Worm (Caenorhabditis elegans) whole organism, L4 larva: Measurements from ENCODE around the gene K11H12.4.

Experiments
- F26F4.8 ChIP-seq: fragments of 200-800 bp; sonication (Bioruptor generic); conservative IDR thresholded peaks from 2 replicates; pipeline ENCODE4 v1.3.6; 2022; ENCODE audit warnings: missing genetic modification characterization, missing compliant biosample characterization
- F49E8.2 ChIP-seq: sonication (generic microtip); optimal IDR thresholded peaks from 2 replicates; lab custom pipeline; 2016; ENCODE audit warnings: missing compliant biosample characterization, mild to moderate bottlenecking, missing genetic modification characterization, borderline replicate concordance
- T20F7.1 ChIP-seq: fragments of 200-800 bp; sonication (Bioruptor generic); optimal IDR thresholded peaks from 2 replicates; lab custom pipeline; 2018; ENCODE audit warnings: mild to moderate bottlenecking, missing genetic modification characterization, missing compliant biosample characterization
- Y105C5A.15 ChIP-seq: fragments of 200-800 bp; sonication (Bioruptor generic); IDR thresholded peaks from 2 replicates; pipeline ENCODE4 v1.3.6; 2022; ENCODE audit warnings: missing genetic modification characterization, missing compliant biosample characterization
- Y48G9A.11 ChIP-seq: fragments of 200-800 bp; sonication (Bioruptor generic); IDR thresholded peaks from 2 replicates; pipeline ENCODE4 v1.3.6; 2022; ENCODE audit warnings: missing genetic modification reagents, missing genetic modification characterization, missing compliant biosample characterization
- Y5F2A.4 ChIP-seq: fragments of 200-800 bp; sonication (Bioruptor generic); optimal IDR thresholded peaks from 2 replicates; lab custom pipeline; 2018; ENCODE audit warnings: mild to moderate bottlenecking, missing genetic modification characterization, missing compliant biosample characterization
- Y75B8A.6 ChIP-seq: fragments of 200-800 bp; sonication (Bioruptor generic); IDR thresholded peaks from 2 replicates; pipeline ENCODE4 v1.3.6; 2022; ENCODE audit warnings: missing genetic modification reagents, missing genetic modification characterization, missing compliant biosample characterization
- ZK337.2 ChIP-seq: fragments of 200-800 bp; sonication (Bioruptor generic); IDR thresholded peaks from 2 replicates; pipeline ENCODE4 v1.3.6; 2022; ENCODE audit warnings: missing genetic modification reagents, missing genetic modification characterization, missing compliant biosample characterization
- aha-1 ChIP-seq: fragments of 150-350 bp; peaks from one replicate; lab custom pipeline; 2014; ENCODE audit warnings: missing biosample characterization, missing genetic modification characterization
- ama-1 ChIP-seq: fragments of 150-350 bp; optimal IDR thresholded peaks from 2 replicates; lab custom pipeline; 2014; ENCODE audit warnings: inconsistent platforms, mixed read lengths
- ceh-28 ChIP-seq: fragments of 150-350 bp; optimal IDR thresholded peaks from 2 replicates; lab custom pipeline; 2014; ENCODE audit warnings: missing biosample characterization, missing genetic modification reagents, missing genetic modification characterization
- ceh-44 ChIP-seq: fragments of 200-800 bp; sonication (Bioruptor generic); IDR thresholded peaks from 2 replicates; pipeline ENCODE4 v1.3.6; 2022; ENCODE audit warnings: missing genetic modification reagents, missing genetic modification characterization, missing compliant biosample characterization
- daf-16 ChIP-seq, 3 experiments: sonication (generic microtip); optimal IDR thresholded peaks; 2 replicates each; lab custom pipeline; 2016 to 2017; ENCODE audit warnings: missing genetic modification characterization in 3 of 3, missing genetic modification reagents in 3 of 3, mild to moderate bottlenecking in 2 of 3, missing compliant biosample characterization in 2 of 3, missing biosample characterization in 1 of 3, moderate library complexity in 1 of 3
- daf-19 ChIP-seq: fragments of 200-800 bp; sonication (Bioruptor generic); conservative IDR thresholded peaks from 2 replicates; pipeline ENCODE4 v1.3.6; 2022; ENCODE audit warnings: missing genetic modification characterization, missing compliant biosample characterization
- daf-8 ChIP-seq: fragments of 200-800 bp; sonication (Bioruptor generic); IDR thresholded peaks from 2 replicates; pipeline ENCODE4 v1.3.6; 2022; ENCODE audit warnings: missing genetic modification characterization, missing compliant biosample characterization
- dmd-9 ChIP-seq: fragments of 200-800 bp; sonication (Bioruptor generic); IDR thresholded peaks from 2 replicates; pipeline ENCODE4 v1.3.6; 2022; ENCODE audit warnings: missing genetic modification reagents, missing genetic modification characterization, missing compliant biosample characterization
- egl-27 ChIP-seq: sonication (generic microtip); optimal IDR thresholded peaks from 3 replicates; lab custom pipeline; 2017; ENCODE audit warnings: missing biosample characterization, missing genetic modification reagents, missing genetic modification characterization
- hif-1 ChIP-seq, 2 experiments: sonication (generic microtip); optimal IDR thresholded peaks; 2 replicates each; lab custom pipeline; 2016 to 2017; ENCODE audit warnings: missing compliant biosample characterization in 2 of 2, missing genetic modification characterization in 2 of 2, missing genetic modification reagents in 2 of 2, missing genotype in 2 of 2, mild to moderate bottlenecking in 1 of 2
- hlh-11 ChIP-seq: fragments of 200-800 bp; sonication (Bioruptor generic); optimal IDR thresholded peaks from 2 replicates; lab custom pipeline; 2018; ENCODE audit warnings: mild to moderate bottlenecking, missing genetic modification characterization, missing compliant biosample characterization
- hlh-30 ChIP-seq: sonication (generic microtip); optimal IDR thresholded peaks from 2 replicates; lab custom pipeline; 2017; ENCODE audit warnings: antibody characterized with exemption, mild to moderate bottlenecking, missing genetic modification characterization, missing compliant biosample characterization; ENCODE audit not compliant: insufficient read depth
- jun-1 ChIP-seq: fragments of 150-350 bp; optimal IDR thresholded peaks from 2 replicates; lab custom pipeline; 2014; ENCODE audit warnings: missing biosample characterization, missing genetic modification reagents, missing genetic modification characterization
- lin-1 ChIP-seq: fragments of 200-800 bp; sonication (Bioruptor generic); IDR thresholded peaks from 2 replicates; pipeline ENCODE4 v1.3.6; 2022; ENCODE audit warnings: missing genetic modification reagents, missing genetic modification characterization, missing compliant biosample characterization
- lin-13 ChIP-seq: fragments of 150-350 bp; optimal IDR thresholded peaks from 2 replicates; lab custom pipeline; 2014; ENCODE audit warnings: missing biosample characterization, missing genetic modification reagents, missing genetic modification characterization
- lin-39 ChIP-seq: fragments of 150-350 bp; optimal IDR thresholded peaks from 2 replicates; lab custom pipeline; 2014; ENCODE audit warnings: missing biosample characterization, missing genetic modification reagents, missing genetic modification characterization
- lir-3 ChIP-seq: sonication (generic microtip); optimal IDR thresholded peaks from 2 replicates; lab custom pipeline; 2016; ENCODE audit warnings: mild to moderate bottlenecking, missing genetic modification characterization, missing compliant biosample characterization
- lsy-2 ChIP-seq, 2 experiments: fragments of 150-350 bp in 1 of 2; sonication (generic microtip) in 1 of 2; optimal IDR thresholded peaks; 2 replicates each; lab custom pipeline; 2014 to 2017; ENCODE audit warnings: missing biosample characterization in 2 of 2, missing genetic modification characterization in 2 of 2
- mdl-1 ChIP-seq, 2 experiments: fragments of 150-350 bp in 1 of 2; sonication (generic microtip) in 1 of 2; optimal IDR thresholded peaks; 2 replicates each; lab custom pipeline; 2014 to 2017; ENCODE audit warnings: missing biosample characterization in 2 of 2, missing genetic modification characterization in 2 of 2
- mdt-29 ChIP-seq: fragments of 200-800 bp; sonication (Bioruptor generic); IDR thresholded peaks from 2 replicates; pipeline ENCODE4 v1.3.6; 2022; ENCODE audit warnings: missing genetic modification reagents, missing genetic modification characterization, missing compliant biosample characterization
- mxl-3 ChIP-seq: fragments of 200-800 bp; sonication (Bioruptor generic); optimal IDR thresholded peaks from 2 replicates; lab custom pipeline; 2018; ENCODE audit warnings: mild to moderate bottlenecking, missing genetic modification characterization, missing compliant biosample characterization
- nhr-111 ChIP-seq: fragments of 200-800 bp; sonication (Bioruptor generic); optimal IDR thresholded peaks from 2 replicates; lab custom pipeline; 2018; ENCODE audit warnings: mild to moderate bottlenecking, missing genetic modification characterization, missing compliant biosample characterization
- nhr-25 ChIP-seq: sonication (generic microtip); optimal IDR thresholded peaks from 2 replicates; lab custom pipeline; 2017; ENCODE audit warnings: missing genetic modification characterization, mild to moderate bottlenecking, missing compliant biosample characterization, antibody characterized with exemption, moderate library complexity, borderline replicate concordance; ENCODE audit not compliant: insufficient read depth
- nhr-28 ChIP-seq: fragments of 150-350 bp; optimal IDR thresholded peaks from 2 replicates; lab custom pipeline; 2014; ENCODE audit warnings: missing biosample characterization, missing genetic modification characterization
- nhr-41 ChIP-seq: fragments of 200-800 bp; sonication (Bioruptor generic); IDR thresholded peaks from 2 replicates; pipeline ENCODE4 v1.3.6; 2022; ENCODE audit warnings: missing genetic modification reagents, missing genetic modification characterization, missing compliant biosample characterization
- nhr-77 ChIP-seq: fragments of 150-350 bp; optimal IDR thresholded peaks from 2 replicates; lab custom pipeline; 2014; ENCODE audit warnings: missing biosample characterization, missing genetic modification characterization
- pha-4 ChIP-seq, 2 experiments: fragments of 150-350 bp in 1 of 2; fragments of 200-800 bp in 1 of 2; sonication (Bioruptor generic) in 1 of 2; IDR thresholded peaks in 1 of 2; optimal IDR thresholded peaks in 1 of 2; 2 replicates each; pipeline versions ENCODE4 v1.3.6 to Lab custom; 2014 to 2022; ENCODE audit warnings: missing genetic modification characterization in 2 of 2, missing genetic modification reagents in 2 of 2, missing biosample characterization in 1 of 2, missing compliant biosample characterization in 1 of 2
- set-16 ChIP-seq: fragments of 200-800 bp; sonication (Bioruptor generic); IDR thresholded peaks from 2 replicates; pipeline ENCODE4 v1.3.6; 2022; ENCODE audit warnings: missing genetic modification reagents, missing genetic modification characterization, missing compliant biosample characterization
- snpc-1.2 ChIP-seq: fragments of 200-800 bp; sonication (Bioruptor generic); IDR thresholded peaks from 2 replicates; pipeline ENCODE4 v1.3.6; 2022; ENCODE audit warnings: missing genetic modification reagents, missing genetic modification characterization, missing compliant biosample characterization
- unc-130 ChIP-seq: sonication (generic microtip); optimal IDR thresholded peaks from 2 replicates; lab custom pipeline; 2016; ENCODE audit warnings: missing genetic modification reagents, missing genetic modification characterization, missing compliant biosample characterization
- unc-62 ChIP-seq, 3 experiments: fragments of 150-350 bp in 1 of 3; sonication (generic microtip); optimal IDR thresholded peaks in 2 of 3; peaks in 1 of 3; 1 replicate in 1 of 3; 2 replicates in 2 of 3; lab custom pipeline; 2014 to 2017; ENCODE audit warnings: missing biosample characterization in 3 of 3, missing genetic modification characterization in 3 of 3, missing genetic modification reagents in 3 of 3, missing genotype in 1 of 3
- vab-7 ChIP-seq: fragments of 200-800 bp; sonication (Bioruptor generic); IDR thresholded peaks from 2 replicates; pipeline ENCODE4 v1.3.6; 2022; ENCODE audit warnings: missing genetic modification reagents, missing genetic modification characterization, missing compliant biosample characterization
- zfp-3 ChIP-seq: fragments of 200-800 bp; sonication (Bioruptor generic); conservative IDR thresholded peaks from 2 replicates; pipeline ENCODE4 v1.3.6; 2022; ENCODE audit warnings: missing genetic modification reagents, missing genetic modification characterization, missing compliant biosample characterization
- zip-2 ChIP-seq: fragments of 150-350 bp; optimal IDR thresholded peaks from 2 replicates; lab custom pipeline; 2014; ENCODE audit warnings: missing biosample characterization, missing genetic modification characterization

Gene K11H12.4

DNA sequence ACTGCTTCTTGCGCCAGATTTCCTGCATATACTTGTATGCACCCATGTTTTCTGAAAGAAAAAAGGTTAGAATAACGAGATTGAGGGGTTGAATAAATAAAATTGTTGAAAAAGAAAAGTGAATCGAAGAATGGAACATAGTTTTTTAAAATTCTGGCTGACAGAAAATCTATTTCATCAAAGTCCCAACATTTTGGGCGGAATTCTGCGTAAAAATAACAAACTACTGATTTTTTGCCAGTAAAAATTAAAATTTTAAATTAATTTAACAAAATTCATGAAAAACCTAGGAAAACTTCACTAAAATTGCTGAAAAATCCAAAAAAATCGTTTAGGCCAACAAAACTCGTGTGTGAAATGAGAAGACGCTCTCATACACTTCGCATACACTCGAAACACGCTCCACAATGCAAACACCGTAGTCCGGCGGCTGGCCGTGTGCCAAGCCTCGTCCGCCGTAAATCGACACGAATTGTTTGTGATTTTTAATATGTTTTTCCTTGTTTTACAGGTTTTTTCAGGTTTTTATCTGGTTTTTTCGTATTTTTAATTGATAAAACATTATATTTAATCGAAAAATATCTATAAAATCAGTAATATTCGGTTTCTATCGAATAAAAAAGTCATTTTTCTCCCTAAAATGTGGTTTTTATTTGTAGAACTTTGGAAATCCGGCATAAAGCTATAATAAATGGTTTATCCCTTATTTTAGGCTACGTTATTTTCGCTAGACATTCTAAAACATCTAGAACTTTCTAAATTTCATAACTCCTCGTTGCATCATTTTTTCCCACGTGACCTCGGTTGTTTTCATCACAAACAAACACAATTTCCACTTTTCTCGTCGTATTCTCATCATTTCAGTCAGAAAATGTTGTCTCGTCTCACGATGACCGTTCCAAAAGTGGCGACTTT, 20.9 kb downstream of the K11H12.4 start, which contains the start of the genes rpl-15 and K11H12.8 (continued):
- TF ChIP-seq mdl-1 (tag; optimal IDR thresholded peaks at IDR 0.05; lab: Kevin White, UChicago) (peak; percentile 86 to 99), pha-4 (GFP tag; IDR thresholded peaks at IDR 0.05; lab: Robert Waterston, UW) (peak; percentile 99), pha-4 (tag; optimal IDR thresholded peaks at IDR 0.05; lab: Kevin White, UChicago) (peak; percentile 86), zfp-3 (GFP tag; lab: Robert Waterston, UW) (peak; percentile 100), ZK337.2 (peak; percentile 98), hlh-11 (tag; lab: Kevin White, UChicago) (peak; percentile 100), nhr-77 (tag; lab: Kevin White, UChicago) (peak; percentile 100), dmd-9 (peak; percentile 99), mdt-29 (GFP tag; lab: Robert Waterston, UW) (peak; percentile 97), snpc-1.2 (peak; percentile 95), F26F4.8 (peak; percentile 71; the same call in 1 of the 2 replicates), daf-16 (GFP tag; optimal IDR thresholded peaks at IDR 0.05; lab: Kevin White, UChicago) (peak; percentile 97 to 98), daf-16 (tag; optimal IDR thresholded peaks at IDR 0.05; lab: Kevin White, UChicago) (peak; percentile 93), nhr-41 (GFP tag; lab: Robert Waterston, UW) (peak; percentile 98), ceh-28 (peak; percentile 82), hlh-30 (tag; lab: Kevin White, UChicago) (peak; percentile 100), lsy-2 (tag; optimal IDR thresholded peaks at IDR 0.05; lab: Kevin White, UChicago) (peak; percentile 100)

DNA sequence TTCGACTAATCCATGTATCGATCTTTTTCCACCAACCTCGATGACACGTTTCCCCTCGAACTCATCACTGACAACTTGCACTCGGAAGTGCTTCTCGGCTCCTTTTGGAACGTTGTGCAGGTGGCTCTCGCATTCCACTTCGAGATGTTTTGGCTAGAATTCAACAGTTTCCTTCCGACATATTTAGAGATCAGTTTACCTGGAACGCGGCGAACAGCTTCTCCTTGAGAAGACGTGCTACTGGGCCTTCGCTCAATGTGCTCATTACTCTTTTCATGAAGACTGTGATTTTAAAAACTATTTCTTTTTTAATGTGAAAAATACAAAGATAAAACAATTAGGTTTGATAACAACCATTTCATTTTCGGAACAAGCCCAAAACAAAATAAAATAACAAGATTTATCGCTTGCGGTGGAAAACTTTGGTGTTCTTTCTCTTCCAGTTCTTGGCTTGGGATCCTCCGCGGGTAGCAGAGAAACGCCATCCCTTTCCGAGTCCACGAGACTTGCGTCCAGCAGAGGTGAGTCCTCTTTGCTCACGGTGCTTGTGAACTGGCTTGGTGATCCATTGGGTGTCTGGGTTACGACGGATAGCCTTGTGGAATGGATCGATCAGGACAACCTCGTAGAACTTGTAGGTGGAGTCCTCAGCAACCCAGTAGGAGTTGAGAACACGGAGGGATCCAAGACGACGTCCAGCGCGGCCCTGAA, 22.4 kb downstream of the K11H12.4 start, which contains the start of gene K11H12.1:
Gene K11H12.1, minus strand, starts transcription at position 284 of the 711 bp plus-strand sequence.
- TF ChIP-seq nhr-28 (tag; lab: Kevin White, UChicago) (no peak), lir-3 (tag; lab: Kevin White, UChicago) (no peak), set-16 (GFP tag; lab: Robert Waterston, UW) (peak; percentile 34; the same call in 1 of the 2 replicates), vab-7 (GFP tag; lab: Robert Waterston, UW) (0 out of 2 replicates have a peak, but pooled peaks have one; percentile 27), F49E8.2 (tag; lab: Kevin White, UChicago) (peak; percentile 53), mxl-3 (GFP tag; lab: Kevin White, UChicago) (no peak), pha-4 (GFP tag; IDR thresholded peaks at IDR 0.05; lab: Robert Waterston, UW) (peak; percentile 43; the same call in 1 of the 2 replicates), pha-4 (tag; optimal IDR thresholded peaks at IDR 0.05; lab: Kevin White, UChicago) (no peak), hif-1 (tag; optimal IDR thresholded peaks at IDR 0.05; lab: Kevin White, UChicago) (no peak), unc-62 (GFP tag; optimal IDR thresholded peaks at IDR 0.05 in 1 of 2; lab: Kevin White, UChicago) (no peak), unc-62 (tag; optimal IDR thresholded peaks at IDR 0.05; lab: Kevin White, UChicago) (no peak), zip-2 (tag; lab: Kevin White, UChicago) (no peak), lin-13 (no peak), mdt-29 (GFP tag; lab: Robert Waterston, UW) (0 out of 2 replicates have a peak, but pooled peaks have one; percentile 18), Y48G9A.11 (peak; percentile 51; the same call in 1 of the 2 replicates), Y75B8A.6 (GFP tag; lab: Robert Waterston, UW) (no peak), hlh-11 (tag; lab: Kevin White, UChicago) (no peak), hlh-30 (tag; lab: Kevin White, UChicago) (no peak), nhr-25 (tag; lab: Kevin White, UChicago) (no peak), ama-1 (no peak), ceh-44 (GFP tag; lab: Robert Waterston, UW) (no peak), nhr-111 (GFP tag; lab: Kevin White, UChicago) (peak; percentile 46), daf-19 (GFP tag; lab: Robert Waterston, UW) (peak; percentile 76; the same call in 1 of the 2 replicates), unc-130 (GFP tag; lab: Kevin White, UChicago) (no peak), lin-39 (no peak), jun-1 (tag; lab: Kevin White, UChicago) (no peak), egl-27 (tag; lab: Kevin White, UChicago) (no peak), T20F7.1 (GFP tag; lab: Kevin White, UChicago) (no peak), aha-1 (no peak), Y5F2A.4 (GFP tag; lab: Kevin White, UChicago) (peak; percentile 8), Y105C5A.15 (0 out of 2 replicates have a peak, but pooled peaks have one; percentile 12), lin-1 (GFP tag; lab: Robert Waterston, UW) (peak; percentile 36; the same call in 1 of the 2 replicates), daf-8 (GFP tag; lab: Robert Waterston, UW) (no peak)
